Worm (Caenorhabditis elegans) whole organism, late embryonic: Measurements from ENCODE around the gene oac-23.

ENCODE experiments used
- nhr-11 ChIP-seq: fragments of 150-350 bp; optimal IDR thresholded peaks from 2 replicates; lab custom pipeline; 2014; ENCODE audit warnings: missing biosample characterization, missing genetic modification characterization
- pag-3 ChIP-seq: sonication (generic microtip); optimal IDR thresholded peaks from 2 replicates; lab custom pipeline; 2016; ENCODE audit warnings: missing compliant biosample characterization, missing genetic modification characterization, borderline replicate concordance
- pha-4 ChIP-seq: fragments of 150-350 bp; optimal IDR thresholded peaks from 2 replicates; lab custom pipeline; 2018; ENCODE audit warnings: missing biosample characterization, missing genetic modification reagents, missing genetic modification characterization
- pqm-1 ChIP-seq: sonication (generic microtip); optimal IDR thresholded peaks from 2 replicates; lab custom pipeline; 2016; ENCODE audit warnings: missing genetic modification characterization, missing compliant biosample characterization
- unc-42 ChIP-seq: sonication (generic microtip); optimal IDR thresholded peaks from 2 replicates; lab custom pipeline; 2016; ENCODE audit warnings: missing genotype, missing genetic modification characterization, missing compliant biosample characterization
- zip-5 ChIP-seq: sonication (generic microtip); optimal IDR thresholded peaks from 2 replicates; lab custom pipeline; 2016; ENCODE audit warnings: missing genetic modification characterization, missing compliant biosample characterization

- TF ChIP-seq pqm-1 (tag; lab: Kevin White, UChicago) (no peak), pha-4 (tag; lab: Kevin White, UChicago) (no peak), unc-42 (tag; lab: Kevin White, UChicago) (no peak), nhr-11 (tag; lab: Kevin White, UChicago) (no peak), zip-5 (tag; lab: Kevin White, UChicago) (no peak), pag-3 (tag; lab: Kevin White, UChicago) (no peak)
Observed at ce11 chrIV:3864944-3865343, 16.3 kb upstream of the oac-23 start, which contains the start of gene aat-8.
